Fruit fly (Drosophila melanogaster) whole organism, embryonic: ENCODE data around the gene Glyat.
A peak's percentile ranks its signal among the peaks of the same experiment; 100 is the strongest.

Experiments used
- ATbp ChIP-seq: fragments of 200-800 bp; sonication (Bioruptor generic); optimal IDR thresholded peaks from 2 replicates; lab custom pipeline; 2017; ENCODE audit warnings: missing biosample characterization, mild to moderate bottlenecking, missing genetic modification characterization, missing genetic modification reagents
- Atf3 ChIP-seq: fragments of 200-800 bp; sonication (Bioruptor generic); optimal IDR thresholded peaks from 3 replicates; lab custom pipeline; 2016; ENCODE audit warnings: missing biosample characterization, missing genetic modification characterization
- CG10543 ChIP-seq: fragments of 200-800 bp; sonication (Bioruptor generic); optimal IDR thresholded peaks from 3 replicates; lab custom pipeline; 2017; ENCODE audit warnings: missing biosample characterization, mild to moderate bottlenecking, missing genetic modification characterization, moderate library complexity
- CG11504 ChIP-seq: fragments of 200-800 bp; sonication (Bioruptor generic); optimal IDR thresholded peaks from 3 replicates; lab custom pipeline; 2019; ENCODE audit warnings: missing biosample characterization, mild to moderate bottlenecking, missing genetic modification characterization, moderate library complexity
- CG11696 ChIP-seq: fragments of 200-800 bp; sonication (Bioruptor generic); IDR thresholded peaks from 2 replicates; pipeline ENCODE4 v1.3.6; 2022; ENCODE audit warnings: missing biosample characterization, missing genetic modification characterization
- CG12219 ChIP-seq: fragments of 200-800 bp; sonication (Bioruptor generic); optimal IDR thresholded peaks from 3 replicates; lab custom pipeline; 2018; ENCODE audit warnings: missing biosample characterization, mild to moderate bottlenecking, missing genetic modification characterization
- CG12744 ChIP-seq: fragments of 200-800 bp; sonication (Bioruptor generic); optimal IDR thresholded peaks from 2 replicates; lab custom pipeline; 2016; ENCODE audit warnings: missing biosample characterization, missing genetic modification characterization
- CG13894 ChIP-seq: fragments of 200-800 bp; sonication (Bioruptor generic); optimal IDR thresholded peaks from 3 replicates; lab custom pipeline; 2018; ENCODE audit warnings: missing biosample characterization, mild to moderate bottlenecking, missing genetic modification characterization, moderate library complexity
- CG15011 ChIP-seq: fragments of 200-800 bp; sonication (Bioruptor generic); optimal IDR thresholded peaks from 3 replicates; lab custom pipeline; 2018; ENCODE audit warnings: missing biosample characterization, mild to moderate bottlenecking, missing genetic modification characterization
- CG15269 ChIP-seq: fragments of 200-800 bp; sonication (Bioruptor generic); optimal IDR thresholded peaks from 2 replicates; lab custom pipeline; 2018; ENCODE audit warnings: missing biosample characterization, mild to moderate bottlenecking, missing genetic modification characterization, moderate library complexity
- CG15514 ChIP-seq: fragments of 200-800 bp; sonication (Bioruptor generic); optimal IDR thresholded peaks from 3 replicates; lab custom pipeline; 2017; ENCODE audit warnings: missing biosample characterization, missing genetic modification characterization, mild to moderate bottlenecking, moderate library complexity, missing genetic modification reagents
- CG1832 ChIP-seq: fragments of 200-800 bp; sonication (Bioruptor generic); optimal IDR thresholded peaks from 2 replicates; lab custom pipeline; 2017; ENCODE audit warnings: missing biosample characterization, mild to moderate bottlenecking, missing genetic modification characterization, inconsistent platforms
- CG2120 ChIP-seq: fragments of 200-800 bp; sonication (Bioruptor generic); optimal IDR thresholded peaks from 3 replicates; lab custom pipeline; 2016; ENCODE audit warnings: missing biosample characterization, missing genetic modification characterization
- CG31441 ChIP-seq: fragments of 200-800 bp; sonication (Bioruptor generic); IDR thresholded peaks from 2 replicates; pipeline ENCODE4 v1.3.6; 2022; ENCODE audit warnings: missing biosample characterization, missing genetic modification characterization
- CG3281 ChIP-seq: fragments of 200-800 bp; sonication (Bioruptor generic); optimal IDR thresholded peaks from 3 replicates; lab custom pipeline; 2017; ENCODE audit warnings: missing biosample characterization, mild to moderate bottlenecking, missing genetic modification characterization
- CG34224 ChIP-seq: fragments of 200-800 bp; sonication (Bioruptor generic); IDR thresholded peaks from 3 replicates; pipeline ENCODE4 v1.3.6; 2022; ENCODE audit warnings: missing biosample characterization, missing genetic modification characterization; ENCODE audit not compliant: partially characterized antibody
- CG4854 ChIP-seq: fragments of 200-800 bp; sonication (Bioruptor generic); optimal IDR thresholded peaks from 2 replicates; lab custom pipeline; 2016; ENCODE audit warnings: missing biosample characterization, missing genetic modification characterization, inconsistent platforms
- CG5245 ChIP-seq: fragments of 200-800 bp; sonication (Bioruptor generic); optimal IDR thresholded peaks from 3 replicates; lab custom pipeline; 2016; ENCODE audit warnings: missing biosample characterization, missing genetic modification characterization
- CG6272 ChIP-seq: fragments of 200-800 bp; sonication (Bioruptor generic); IDR thresholded peaks from 2 replicates; pipeline ENCODE4 v1.3.6; 2022; ENCODE audit warnings: missing biosample characterization, missing genetic modification characterization
- CG6689 ChIP-seq: fragments of 200-800 bp; sonication (Bioruptor generic); IDR thresholded peaks from 2 replicates; pipeline ENCODE4 v1.3.6; 2022; ENCODE audit warnings: missing biosample characterization, missing genetic modification characterization
- CG7786 ChIP-seq: fragments of 200-800 bp; sonication (Bioruptor generic); optimal IDR thresholded peaks from 2 replicates; lab custom pipeline; 2016; ENCODE audit warnings: missing biosample characterization, missing genetic modification characterization
- CG8359 ChIP-seq: fragments of 200-800 bp; sonication (Bioruptor generic); optimal IDR thresholded peaks from 2 replicates; lab custom pipeline; 2017; ENCODE audit warnings: missing biosample characterization, mild to moderate bottlenecking, missing genetic modification characterization, borderline replicate concordance
- CG8478 ChIP-seq: fragments of >200 bp; optimal IDR thresholded peaks from 2 replicates; lab custom pipeline; 2018
- CG8765 ChIP-seq: fragments of 200-800 bp; sonication (Bioruptor generic); IDR thresholded peaks from 2 replicates; pipeline ENCODE4 v1.3.6; 2022; ENCODE audit warnings: missing biosample characterization, missing genetic modification characterization
- CG8944 ChIP-seq: fragments of 200-800 bp; sonication (Bioruptor generic); optimal IDR thresholded peaks from 3 replicates; lab custom pipeline; 2016; ENCODE audit warnings: missing biosample characterization, missing genetic modification characterization
- CG9437 ChIP-seq: fragments of 200-800 bp; sonication (Bioruptor generic); optimal IDR thresholded peaks from 2 replicates; lab custom pipeline; 2018; ENCODE audit warnings: missing biosample characterization, mild to moderate bottlenecking, missing genetic modification characterization
- CG9876 ChIP-seq: fragments of 200-800 bp; sonication (Bioruptor generic); optimal IDR thresholded peaks from 2 replicates; lab custom pipeline; 2016; ENCODE audit warnings: missing biosample characterization, missing genetic modification characterization
- Chrac-16 ChIP-seq: fragments of 200-800 bp; sonication (Bioruptor generic); optimal IDR thresholded peaks from 3 replicates; lab custom pipeline; 2016; ENCODE audit warnings: missing biosample characterization, missing genetic modification characterization
- H2.0 ChIP-seq: fragments of 200-800 bp; sonication (Bioruptor generic); IDR thresholded peaks from 2 replicates; pipeline ENCODE4 v1.3.6; 2022; ENCODE audit warnings: missing biosample characterization, missing genetic modification characterization
- Mrtf ChIP-seq: fragments of 200-800 bp; sonication (Bioruptor generic); IDR thresholded peaks from 3 replicates; pipeline ENCODE4 v1.3.6; 2022; ENCODE audit warnings: missing biosample characterization, missing genetic modification characterization
- NK7.1 ChIP-seq: fragments of 200-800 bp; sonication (Bioruptor generic); optimal IDR thresholded peaks from 3 replicates; lab custom pipeline; 2016; ENCODE audit warnings: missing biosample characterization, missing genetic modification characterization
- Nf-YB ChIP-seq: fragments of 200-800 bp; sonication (Bioruptor generic); optimal IDR thresholded peaks from 3 replicates; lab custom pipeline; 2019; ENCODE audit warnings: missing biosample characterization, mild to moderate bottlenecking, missing genetic modification characterization, moderate library complexity
- Optix ChIP-seq: fragments of 200-800 bp; sonication (Bioruptor generic); IDR thresholded peaks from 3 replicates; pipeline ENCODE4 v1.3.6; 2022; ENCODE audit warnings: missing biosample characterization, missing genetic modification characterization
- Rx ChIP-seq: fragments of 200-800 bp; sonication (Bioruptor generic); IDR thresholded peaks from 2 replicates; pipeline ENCODE4 v1.3.6; 2022; ENCODE audit warnings: missing biosample characterization, missing genetic modification characterization
- aop ChIP-seq: fragments of 200-800 bp; sonication (Bioruptor generic); IDR thresholded peaks from 2 replicates; pipeline ENCODE4 v1.3.6; 2022; ENCODE audit warnings: missing biosample characterization, missing genetic modification characterization
- chn ChIP-seq: fragments of 200-800 bp; sonication (Bioruptor generic); optimal IDR thresholded peaks from 2 replicates; lab custom pipeline; 2016; ENCODE audit warnings: missing biosample characterization, missing genetic modification characterization
- ci ChIP-seq: fragments of 200-800 bp; sonication (Bioruptor generic); IDR thresholded peaks from 3 replicates; pipeline ENCODE4 v1.3.6; 2022; ENCODE audit warnings: missing biosample characterization, missing genetic modification characterization
- dysf ChIP-seq: fragments of 200-800 bp; sonication (Bioruptor generic); IDR thresholded peaks from 3 replicates; pipeline ENCODE4 v1.3.6; 2022; ENCODE audit warnings: missing biosample characterization, missing genetic modification characterization
- fu2 ChIP-seq: fragments of 200-800 bp; sonication (Bioruptor generic); optimal IDR thresholded peaks from 2 replicates; lab custom pipeline; 2016; ENCODE audit warnings: missing biosample characterization, missing genetic modification characterization
- gcm2 ChIP-seq: fragments of 200-800 bp; sonication (Bioruptor generic); optimal IDR thresholded peaks from 2 replicates; lab custom pipeline; 2016; ENCODE audit warnings: missing biosample characterization, missing genetic modification characterization
- klu ChIP-seq: fragments of 200-800 bp; sonication (Bioruptor generic); IDR thresholded peaks from 2 replicates; pipeline ENCODE4 v1.3.6; 2022; ENCODE audit warnings: missing biosample characterization, missing genetic modification characterization
- kni ChIP-seq: fragments of 200-800 bp; sonication (Bioruptor generic); optimal IDR thresholded peaks from 3 replicates; lab custom pipeline; 2017; ENCODE audit warnings: mild to moderate bottlenecking, missing biosample characterization, missing genetic modification reagents, missing genetic modification characterization
- lilli ChIP-seq: fragments of 200-800 bp; sonication (Bioruptor generic); optimal IDR thresholded peaks from 3 replicates; lab custom pipeline; 2016; ENCODE audit warnings: missing biosample characterization, missing genetic modification characterization
- mam ChIP-seq: fragments of 200-800 bp; sonication (Bioruptor generic); optimal IDR thresholded peaks from 3 replicates; lab custom pipeline; 2016; ENCODE audit warnings: missing biosample characterization, missing genetic modification characterization
- ro ChIP-seq: fragments of 200-800 bp; sonication (Bioruptor generic); IDR thresholded peaks from 2 replicates; pipeline ENCODE4 v1.3.6; 2022; ENCODE audit warnings: missing biosample characterization, missing genetic modification characterization
- shn ChIP-seq: fragments of 200-800 bp; sonication (Bioruptor generic); optimal IDR thresholded peaks from 3 replicates; lab custom pipeline; 2016; ENCODE audit warnings: missing biosample characterization, missing genetic modification characterization
- so ChIP-seq: fragments of 200-800 bp; sonication (Bioruptor generic); IDR thresholded peaks from 3 replicates; pipeline ENCODE4 v1.3.6; 2022; ENCODE audit warnings: missing biosample characterization, missing genetic modification characterization
- sr ChIP-seq: fragments of 200-800 bp; sonication (Bioruptor generic); IDR thresholded peaks from 3 replicates; pipeline ENCODE4 v1.3.6; 2022; ENCODE audit warnings: missing biosample characterization, missing genetic modification characterization
- tap ChIP-seq: fragments of 200-800 bp; optimal IDR thresholded peaks from 3 replicates; lab custom pipeline; 2019; ENCODE audit warnings: missing biosample characterization, mild to moderate bottlenecking, missing genetic modification characterization, moderate library complexity
- vfl ChIP-seq: fragments of 200-800 bp; sonication (Bioruptor generic); optimal IDR thresholded peaks from 2 replicates; lab custom pipeline; 2016; ENCODE audit warnings: missing biosample characterization, missing genetic modification characterization

The Glyat gene

DNA sequence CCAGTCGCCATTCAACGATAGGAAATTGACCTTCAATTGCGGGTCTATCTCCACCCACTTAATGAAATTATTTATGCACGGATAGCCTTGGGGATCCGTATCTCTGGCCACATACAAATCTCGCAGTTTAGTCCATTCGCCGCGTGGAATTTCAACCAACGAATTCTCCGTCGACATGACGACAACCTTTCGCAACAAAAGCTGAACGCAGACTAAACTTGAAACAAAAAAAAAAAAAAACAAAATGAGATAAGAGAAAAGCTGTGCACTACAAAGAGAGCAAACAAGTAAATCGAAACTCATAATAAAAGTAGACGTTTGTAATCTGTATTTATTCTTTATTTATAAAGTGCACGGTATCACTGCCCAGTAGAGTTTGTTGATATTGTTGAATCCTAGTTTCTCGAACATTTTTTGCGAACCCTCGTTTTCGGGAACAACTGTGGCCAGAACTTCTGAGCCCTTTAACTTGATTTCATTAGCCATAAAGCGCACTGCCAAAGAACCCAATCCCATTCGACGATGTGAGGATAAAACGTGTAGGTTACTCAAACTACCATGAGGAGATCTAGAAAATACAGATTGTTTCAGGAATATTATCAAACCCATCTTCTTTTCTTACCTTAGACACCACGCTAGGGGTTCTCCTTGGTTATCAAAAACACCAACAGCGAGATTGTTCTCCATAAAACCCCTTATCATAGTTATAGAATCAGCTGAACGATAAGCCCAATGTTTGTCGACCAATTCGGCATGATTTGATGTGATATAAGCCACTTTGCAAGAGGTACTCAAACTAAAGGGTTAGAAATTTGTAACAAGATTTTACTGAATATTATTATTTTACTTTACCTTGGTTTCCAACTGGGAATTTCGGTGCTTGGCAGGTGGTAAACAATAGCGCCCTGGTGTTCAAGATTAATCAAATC lies 905 bp downstream of the Glyat start, which contains the start of gene CG12560 (continued):
- peak; percentile 23; the same call in 1 of the 2 replicates for TF ChIP-seq CG6689 (GFP tag; lab: Robert Waterston, UW)
- TF ChIP-seq NK7.1 = no peak
- TF ChIP-seq CG34224 (GFP tag; lab: Robert Waterston, UW) = no peak
- TF ChIP-seq CG4854 (GFP tag; lab: Kevin White, UChicago) = no peak
- no peak for TF ChIP-seq CG12744 (GFP tag; lab: Kevin White, UChicago)
- TF ChIP-seq CG9437 (GFP tag; lab: Kevin White, UChicago) = no peak
- no peak for TF ChIP-seq kni
- TF ChIP-seq ro (GFP tag; lab: Robert Waterston, UW) = no peak
- TF ChIP-seq tap (tag; lab: Kevin White, UChicago) = no peak
- no peak for TF ChIP-seq Mrtf (GFP tag; lab: Robert Waterston, UW)
- no peak for TF ChIP-seq CG8478 (lab: Kevin White, UChicago)
- peak; percentile 4 for TF ChIP-seq ATbp (GFP tag; lab: Kevin White, UChicago)
- no peak for TF ChIP-seq Nf-YB (GFP tag; lab: Kevin White, UChicago)
- TF ChIP-seq CG1832 = no peak
- no peak for TF ChIP-seq fu2 (GFP tag; lab: Kevin White, UChicago)
- TF ChIP-seq CG31441 (GFP tag; lab: Robert Waterston, UW) = no peak
- TF ChIP-seq CG3281 (GFP tag; lab: Kevin White, UChicago) = no peak
- no peak for TF ChIP-seq shn
- no peak for TF ChIP-seq klu (GFP tag; lab: Robert Waterston, UW)
- TF ChIP-seq sr = no peak
- TF ChIP-seq lilli (GFP tag; lab: Kevin White, UChicago) = peak; percentile 24
- no peak for TF ChIP-seq CG6272 (GFP tag; lab: Robert Waterston, UW)
- TF ChIP-seq CG8359 = no peak
- TF ChIP-seq ci = 0 out of 3 replicates have a peak, but pooled peaks have one; percentile 6
- TF ChIP-seq Atf3 (GFP tag; lab: Kevin White, UChicago) = no peak
- TF ChIP-seq vfl (GFP tag; lab: Kevin White, UChicago) = peak; percentile 2
- peak; percentile 26 for TF ChIP-seq CG15269
- no peak for TF ChIP-seq H2.0 (GFP tag; lab: Robert Waterston, UW)
- TF ChIP-seq CG15011 (GFP tag; lab: Kevin White, UChicago) = no peak
- TF ChIP-seq aop = no peak
- peak; percentile 71; the same call in 2 of the 3 replicates for TF ChIP-seq so (GFP tag; lab: Robert Waterston, UW)
- no peak for TF ChIP-seq mam (GFP tag; lab: Kevin White, UChicago)
- TF ChIP-seq CG7786 = no peak
- TF ChIP-seq dysf (GFP tag; lab: Robert Waterston, UW) = peak; percentile 39; the same call in 2 of the 3 replicates
- TF ChIP-seq CG5245 (GFP tag; lab: Kevin White, UChicago) = no peak
- no peak for TF ChIP-seq gcm2 (GFP tag; lab: Kevin White, UChicago)
- no peak for TF ChIP-seq chn
- no peak for TF ChIP-seq CG11696 (GFP tag; lab: Robert Waterston, UW)
- no peak for TF ChIP-seq Rx (GFP tag; lab: Robert Waterston, UW)
- no peak for TF ChIP-seq Chrac-16 (GFP tag; lab: Kevin White, UChicago)
- TF ChIP-seq CG13894 (tag; lab: Kevin White, UChicago) = no peak
- no peak for TF ChIP-seq CG12219 (GFP tag; lab: Kevin White, UChicago)
- no peak for TF ChIP-seq CG8944 (GFP tag; lab: Kevin White, UChicago)
- no peak for TF ChIP-seq CG9876 (GFP tag; lab: Kevin White, UChicago)
- TF ChIP-seq CG15514 = no peak
- TF ChIP-seq CG11504 (tag; lab: Kevin White, UChicago) = peak; percentile 64
- no peak for TF ChIP-seq Optix (GFP tag; lab: Robert Waterston, UW)
- TF ChIP-seq CG10543 = peak; percentile 23
- no peak for TF ChIP-seq CG2120
- TF ChIP-seq CG8765 = no peak
